Worm (Caenorhabditis elegans) whole organism, midembryonic: Measurements from ENCODE around the gene nhr-236.

Experiments
- T22C8.4 ChIP-seq: fragments of 200-800 bp; sonication (Bioruptor generic); IDR thresholded peaks from 2 replicates; pipeline ENCODE4 v1.3.6; 2022; ENCODE audit warnings: missing genetic modification characterization, missing compliant biosample characterization
- cog-1 ChIP-seq: sonication (generic microtip); optimal IDR thresholded peaks from 2 replicates; lab custom pipeline; 2016; ENCODE audit warnings: missing genetic modification characterization, missing compliant biosample characterization
- flt-1 ChIP-seq: fragments of 200-800 bp; sonication (Bioruptor generic); IDR thresholded peaks from 2 replicates; pipeline ENCODE4 v1.3.6; 2022; ENCODE audit warnings: missing genetic modification characterization, missing compliant biosample characterization
- klf-2 ChIP-seq: fragments of 200-800 bp; sonication (Bioruptor generic); conservative IDR thresholded peaks from 2 replicates; pipeline ENCODE4 v1.3.6; 2022; ENCODE audit warnings: missing genetic modification reagents, missing genetic modification characterization, missing compliant biosample characterization
- ztf-23 ChIP-seq: fragments of 200-800 bp; sonication (Bioruptor generic); IDR thresholded peaks from 2 replicates; pipeline ENCODE4 v1.3.6; 2022; ENCODE audit warnings: missing genetic modification reagents, missing genetic modification characterization, missing compliant biosample characterization

DNA sequence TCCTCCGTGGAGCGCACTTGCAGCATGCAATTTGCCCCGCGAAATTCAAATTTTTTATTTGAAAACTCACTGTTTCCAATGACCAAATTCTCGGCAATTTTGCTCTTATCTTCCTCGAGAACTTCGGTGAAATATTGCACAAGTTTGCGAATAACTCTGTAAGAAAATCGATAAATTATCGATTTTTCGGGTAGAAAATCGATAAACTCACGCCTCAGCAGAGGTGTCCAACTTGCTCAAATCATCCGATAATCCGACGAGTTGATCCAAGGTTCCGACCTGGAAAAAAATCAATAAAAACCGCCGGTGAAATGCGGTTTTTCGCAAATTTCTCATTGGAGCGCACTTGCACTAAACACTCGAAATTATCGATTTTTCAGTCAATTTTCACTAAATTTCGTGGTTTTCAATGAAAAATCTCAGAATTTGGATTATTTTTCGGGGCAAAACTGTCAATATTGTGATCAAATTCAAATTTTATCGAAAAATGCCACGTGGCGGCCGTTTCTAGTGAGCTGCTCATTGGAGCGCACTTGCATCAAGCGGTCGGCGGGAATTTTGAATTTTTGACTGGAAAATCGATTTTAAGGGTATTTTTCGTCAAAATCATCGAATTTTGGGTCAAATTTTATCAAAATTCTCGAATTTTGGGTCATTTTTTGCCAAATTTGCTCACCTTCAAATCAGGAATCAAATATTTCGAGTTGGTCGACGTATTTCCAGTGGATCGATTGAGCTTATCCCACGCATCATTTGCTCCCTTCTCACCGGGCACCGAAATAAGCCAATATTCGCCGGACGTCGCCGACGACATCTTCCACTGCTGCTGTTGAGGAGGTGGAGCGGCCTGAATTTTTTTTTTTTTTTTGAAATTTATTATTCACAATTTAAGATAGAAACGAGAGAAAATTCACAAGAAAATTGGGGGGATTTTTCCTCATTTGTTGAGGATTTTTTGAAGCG lies 15.4 kb downstream of the nhr-236 start, which contains the start of gene vha-11:
- TF ChIP-seq ztf-23 (GFP tag; lab: Robert Waterston, UW) (no peak), cog-1 (no peak), T22C8.4 (GFP tag; lab: Robert Waterston, UW) (peak; percentile 82), klf-2 (GFP tag; lab: Robert Waterston, UW) (no peak), flt-1 (GFP tag; lab: Robert Waterston, UW) (no peak)
